Worm (Caenorhabditis elegans) whole organism, L4 larva: Measurements from ENCODE around the gene T25C12.3.

Source experiments
- F10B5.3 ChIP-seq: sonication (generic microtip); optimal IDR thresholded peaks from 2 replicates; lab custom pipeline; 2016; ENCODE audit warnings: mild to moderate bottlenecking, missing genetic modification characterization, missing compliant biosample characterization
- F37D6.2 ChIP-seq: sonication (generic microtip); optimal IDR thresholded peaks from 2 replicates; lab custom pipeline; 2016; ENCODE audit warnings: mild to moderate bottlenecking, missing genetic modification characterization, missing compliant biosample characterization
- F49E8.2 ChIP-seq: sonication (generic microtip); optimal IDR thresholded peaks from 2 replicates; lab custom pipeline; 2016; ENCODE audit warnings: missing compliant biosample characterization, mild to moderate bottlenecking, missing genetic modification characterization, borderline replicate concordance
- T20F7.1 ChIP-seq: fragments of 200-800 bp; sonication (Bioruptor generic); optimal IDR thresholded peaks from 2 replicates; lab custom pipeline; 2018; ENCODE audit warnings: mild to moderate bottlenecking, missing genetic modification characterization, missing compliant biosample characterization
- T26A8.4 ChIP-seq: fragments of 200-800 bp; sonication (Bioruptor generic); IDR thresholded peaks from 2 replicates; pipeline ENCODE4 v1.3.6; 2022; ENCODE audit warnings: missing genetic modification characterization, missing compliant biosample characterization
- Y48G9A.11 ChIP-seq: fragments of 200-800 bp; sonication (Bioruptor generic); IDR thresholded peaks from 2 replicates; pipeline ENCODE4 v1.3.6; 2022; ENCODE audit warnings: missing genetic modification reagents, missing genetic modification characterization, missing compliant biosample characterization
- ZK337.2 ChIP-seq: fragments of 200-800 bp; sonication (Bioruptor generic); IDR thresholded peaks from 2 replicates; pipeline ENCODE4 v1.3.6; 2022; ENCODE audit warnings: missing genetic modification reagents, missing genetic modification characterization, missing compliant biosample characterization
- ZK546.5 ChIP-seq, 2 experiments: sonication (generic microtip); optimal IDR thresholded peaks; 2 replicates each; lab custom pipeline; 2017; ENCODE audit warnings: missing biosample characterization in 2 of 2, missing genetic modification characterization in 2 of 2
- ama-1 ChIP-seq: fragments of 150-350 bp; optimal IDR thresholded peaks from 2 replicates; lab custom pipeline; 2014; ENCODE audit warnings: inconsistent platforms, mixed read lengths
- ceh-44 ChIP-seq: fragments of 200-800 bp; sonication (Bioruptor generic); IDR thresholded peaks from 2 replicates; pipeline ENCODE4 v1.3.6; 2022; ENCODE audit warnings: missing genetic modification reagents, missing genetic modification characterization, missing compliant biosample characterization
- ceh-82 ChIP-seq: sonication (generic microtip); optimal IDR thresholded peaks from 2 replicates; lab custom pipeline; 2017; ENCODE audit warnings: missing biosample characterization, missing genetic modification characterization
- daf-16 ChIP-seq, 3 experiments: sonication (generic microtip); optimal IDR thresholded peaks; 2 replicates each; lab custom pipeline; 2016 to 2017; ENCODE audit warnings: missing genetic modification characterization in 3 of 3, missing genetic modification reagents in 3 of 3, mild to moderate bottlenecking in 2 of 3, missing compliant biosample characterization in 2 of 3, missing biosample characterization in 1 of 3, moderate library complexity in 1 of 3
- dmd-6 ChIP-seq: fragments of 200-800 bp; sonication (Bioruptor generic); IDR thresholded peaks from 2 replicates; pipeline ENCODE4 v1.3.6; 2022; ENCODE audit warnings: missing genetic modification reagents, missing genetic modification characterization, missing compliant biosample characterization
- dmd-9 ChIP-seq: fragments of 200-800 bp; sonication (Bioruptor generic); IDR thresholded peaks from 2 replicates; pipeline ENCODE4 v1.3.6; 2022; ENCODE audit warnings: missing genetic modification reagents, missing genetic modification characterization, missing compliant biosample characterization
- dpl-1 ChIP-seq: fragments of 150-350 bp; optimal IDR thresholded peaks from 2 replicates; lab custom pipeline; 2014; ENCODE audit warnings: missing biosample characterization, missing genetic modification reagents, missing genetic modification characterization
- dve-1 ChIP-seq: sonication (generic microtip); optimal IDR thresholded peaks from 2 replicates; lab custom pipeline; 2017; ENCODE audit warnings: antibody characterized with exemption, mild to moderate bottlenecking, missing genetic modification characterization, missing compliant biosample characterization; ENCODE audit not compliant: insufficient read depth
- egl-27 ChIP-seq: sonication (generic microtip); optimal IDR thresholded peaks from 3 replicates; lab custom pipeline; 2017; ENCODE audit warnings: missing biosample characterization, missing genetic modification reagents, missing genetic modification characterization
- fos-1 ChIP-seq: fragments of 150-350 bp; optimal IDR thresholded peaks from 2 replicates; lab custom pipeline; 2014; ENCODE audit warnings: missing biosample characterization, missing genetic modification characterization
- gei-8 ChIP-seq: fragments of 200-800 bp; sonication (Bioruptor generic); optimal IDR thresholded peaks from 2 replicates; lab custom pipeline; 2018; ENCODE audit warnings: mild to moderate bottlenecking, missing genetic modification characterization, missing compliant biosample characterization
- hif-1 ChIP-seq, 2 experiments: sonication (generic microtip); optimal IDR thresholded peaks; 2 replicates each; lab custom pipeline; 2016 to 2017; ENCODE audit warnings: missing compliant biosample characterization in 2 of 2, missing genetic modification characterization in 2 of 2, missing genetic modification reagents in 2 of 2, missing genotype in 2 of 2, mild to moderate bottlenecking in 1 of 2
- lin-1 ChIP-seq: fragments of 200-800 bp; sonication (Bioruptor generic); IDR thresholded peaks from 2 replicates; pipeline ENCODE4 v1.3.6; 2022; ENCODE audit warnings: missing genetic modification reagents, missing genetic modification characterization, missing compliant biosample characterization
- lin-13 ChIP-seq: fragments of 150-350 bp; optimal IDR thresholded peaks from 2 replicates; lab custom pipeline; 2014; ENCODE audit warnings: missing biosample characterization, missing genetic modification reagents, missing genetic modification characterization
- lin-38 ChIP-seq: fragments of 200-800 bp; sonication (Bioruptor generic); IDR thresholded peaks from 2 replicates; pipeline ENCODE4 v1.3.6; 2022; ENCODE audit warnings: missing genetic modification reagents, missing genetic modification characterization, missing compliant biosample characterization
- lin-39 ChIP-seq: fragments of 150-350 bp; optimal IDR thresholded peaks from 2 replicates; lab custom pipeline; 2014; ENCODE audit warnings: missing biosample characterization, missing genetic modification reagents, missing genetic modification characterization
- lsy-2 ChIP-seq, 2 experiments: fragments of 150-350 bp in 1 of 2; sonication (generic microtip) in 1 of 2; optimal IDR thresholded peaks; 2 replicates each; lab custom pipeline; 2014 to 2017; ENCODE audit warnings: missing biosample characterization in 2 of 2, missing genetic modification characterization in 2 of 2
- mep-1 ChIP-seq: fragments of 150-350 bp; sonication (generic microtip); optimal IDR thresholded peaks from 3 replicates; lab custom pipeline; 2014; ENCODE audit warnings: missing biosample characterization, missing genetic modification characterization
- mxl-3 ChIP-seq: fragments of 200-800 bp; sonication (Bioruptor generic); optimal IDR thresholded peaks from 2 replicates; lab custom pipeline; 2018; ENCODE audit warnings: mild to moderate bottlenecking, missing genetic modification characterization, missing compliant biosample characterization
- nhr-10 ChIP-seq: fragments of 150-350 bp; optimal IDR thresholded peaks from 2 replicates; lab custom pipeline; 2014; ENCODE audit warnings: missing biosample characterization, missing genetic modification characterization
- nhr-237 ChIP-seq: sonication (generic microtip); optimal IDR thresholded peaks from 2 replicates; lab custom pipeline; 2017; ENCODE audit warnings: missing biosample characterization, missing genetic modification characterization
- nhr-28 ChIP-seq: fragments of 150-350 bp; optimal IDR thresholded peaks from 2 replicates; lab custom pipeline; 2014; ENCODE audit warnings: missing biosample characterization, missing genetic modification characterization
- nhr-41 ChIP-seq: fragments of 200-800 bp; sonication (Bioruptor generic); IDR thresholded peaks from 2 replicates; pipeline ENCODE4 v1.3.6; 2022; ENCODE audit warnings: missing genetic modification reagents, missing genetic modification characterization, missing compliant biosample characterization
- nhr-76 ChIP-seq: fragments of 150-350 bp; optimal IDR thresholded peaks from 2 replicates; lab custom pipeline; 2014; ENCODE audit warnings: missing biosample characterization, missing genetic modification characterization
- nhr-77 ChIP-seq: fragments of 150-350 bp; optimal IDR thresholded peaks from 2 replicates; lab custom pipeline; 2014; ENCODE audit warnings: missing biosample characterization, missing genetic modification characterization
- pha-4 ChIP-seq, 2 experiments: fragments of 150-350 bp in 1 of 2; fragments of 200-800 bp in 1 of 2; sonication (Bioruptor generic) in 1 of 2; IDR thresholded peaks in 1 of 2; optimal IDR thresholded peaks in 1 of 2; 2 replicates each; pipeline versions ENCODE4 v1.3.6 to Lab custom; 2014 to 2022; ENCODE audit warnings: missing genetic modification characterization in 2 of 2, missing genetic modification reagents in 2 of 2, missing biosample characterization in 1 of 2, missing compliant biosample characterization in 1 of 2
- php-3 ChIP-seq: fragments of 200-800 bp; sonication (Bioruptor generic); IDR thresholded peaks from 2 replicates; pipeline ENCODE4 v1.3.6; 2022; ENCODE audit warnings: missing genetic modification reagents, missing genetic modification characterization, missing compliant biosample characterization
- pqm-1 ChIP-seq: sonication (generic microtip); optimal IDR thresholded peaks from 2 replicates; lab custom pipeline; 2017; ENCODE audit warnings: missing biosample characterization, missing genetic modification characterization
- rbr-2 ChIP-seq: sonication (generic microtip); optimal IDR thresholded peaks from 2 replicates; lab custom pipeline; 2016; ENCODE audit warnings: missing genotype, missing genetic modification characterization, missing compliant biosample characterization
- skn-1 ChIP-seq: fragments of 150-350 bp; optimal IDR thresholded peaks from 2 replicates; lab custom pipeline; 2014; ENCODE audit warnings: missing biosample characterization, missing genetic modification characterization
- snpc-1.2 ChIP-seq: fragments of 200-800 bp; sonication (Bioruptor generic); IDR thresholded peaks from 2 replicates; pipeline ENCODE4 v1.3.6; 2022; ENCODE audit warnings: missing genetic modification reagents, missing genetic modification characterization, missing compliant biosample characterization
- snpc-4 ChIP-seq: fragments of 150-350 bp; optimal IDR thresholded peaks from 2 replicates; lab custom pipeline; 2014; ENCODE audit warnings: missing biosample characterization, missing genetic modification characterization
- spr-1 ChIP-seq: sonication (generic microtip); optimal IDR thresholded peaks from 2 replicates; lab custom pipeline; 2016; ENCODE audit warnings: mild to moderate bottlenecking, missing genetic modification characterization, missing compliant biosample characterization
- unc-39 ChIP-seq: sonication (generic microtip); optimal IDR thresholded peaks from 2 replicates; lab custom pipeline; 2017; ENCODE audit warnings: missing biosample characterization, missing genetic modification characterization
- unc-62 ChIP-seq, 3 experiments: fragments of 150-350 bp in 1 of 3; sonication (generic microtip); optimal IDR thresholded peaks in 2 of 3; peaks in 1 of 3; 1 replicate in 1 of 3; 2 replicates in 2 of 3; lab custom pipeline; 2014 to 2017; ENCODE audit warnings: missing biosample characterization in 3 of 3, missing genetic modification characterization in 3 of 3, missing genetic modification reagents in 3 of 3, missing genotype in 1 of 3
- zfp-2 ChIP-seq: sonication (generic microtip); optimal IDR thresholded peaks from 2 replicates; lab custom pipeline; 2016; ENCODE audit warnings: mild to moderate bottlenecking, missing genetic modification characterization, missing compliant biosample characterization
- ztf-7 ChIP-seq: fragments of 150-350 bp; optimal IDR thresholded peaks from 2 replicates; lab custom pipeline; 2014; ENCODE audit warnings: missing biosample characterization, missing genetic modification characterization

Gene T25C12.3

DNA sequence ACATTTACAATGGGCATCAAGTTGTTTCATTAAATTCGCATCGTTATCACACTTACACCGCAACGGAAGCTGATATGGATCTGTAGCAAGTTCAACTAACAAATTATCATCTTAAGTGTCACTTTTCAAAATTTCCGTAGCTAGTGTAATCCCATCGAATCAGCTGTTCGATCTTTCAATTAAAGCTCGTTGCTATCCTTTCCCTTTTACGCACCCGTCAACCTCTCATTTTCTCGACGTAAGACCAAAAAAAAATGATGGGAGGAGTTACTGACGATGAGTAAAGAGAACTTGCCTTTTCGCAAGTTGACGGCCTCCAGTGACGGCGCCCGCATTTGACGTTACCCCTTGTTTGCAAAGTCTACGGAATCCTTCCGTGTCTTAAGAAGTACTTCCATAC is 2.2 kb upstream of the T25C12.3 start, which contains the start of gene F29G6.1:
TSS of gene F29G6.1 (plus strand) at position 301 of the 400 bp plus-strand sequence.
- TF ChIP-seq mep-1 (tag; lab: Kevin White, UChicago) (no peak), fos-1 (tag; lab: Kevin White, UChicago) (no peak), nhr-10 (tag; lab: Kevin White, UChicago) (no peak), F10B5.3 (tag; lab: Kevin White, UChicago) (no peak), T20F7.1 (GFP tag; lab: Kevin White, UChicago) (no peak), unc-62 (GFP tag; optimal IDR thresholded peaks at IDR 0.05 in 1 of 2; lab: Kevin White, UChicago) (peak in 1 of 2 experiments; percentile 42), unc-62 (tag; optimal IDR thresholded peaks at IDR 0.05; lab: Kevin White, UChicago) (no peak), Y48G9A.11 (no peak), pha-4 (GFP tag; IDR thresholded peaks at IDR 0.05; lab: Robert Waterston, UW) (no peak), pha-4 (tag; optimal IDR thresholded peaks at IDR 0.05; lab: Kevin White, UChicago) (no peak), nhr-76 (no peak)
- TF ChIP-seq, all 104 proteins: peak for 1

ce11 chrX:11500589-11500988 is 790 bp upstream of the T25C12.3 start:
- TF ChIP-seq gei-8 (GFP tag; lab: Kevin White, UChicago) (no peak), pqm-1 (tag; lab: Kevin White, UChicago) (peak; percentile 48), dmd-6 (peak; percentile 41; the same call in 1 of the 2 replicates), nhr-28 (tag; lab: Kevin White, UChicago) (peak; percentile 69), hif-1 (tag; optimal IDR thresholded peaks at IDR 0.05; lab: Kevin White, UChicago) (no peak), php-3 (GFP tag; lab: Robert Waterston, UW) (0 out of 2 replicates have a peak, but pooled peaks have one; percentile 23), dve-1 (tag; lab: Kevin White, UChicago) (peak; percentile 39), mep-1 (tag; lab: Kevin White, UChicago) (peak; percentile 7), daf-16 (GFP tag; optimal IDR thresholded peaks at IDR 0.05; lab: Kevin White, UChicago) (no peak), daf-16 (tag; optimal IDR thresholded peaks at IDR 0.05; lab: Kevin White, UChicago) (peak; percentile 60), dpl-1 (GFP tag; lab: Kevin White, UChicago) (no peak)
- TF ChIP-seq, all 104 proteins: peak for 7

DNA sequence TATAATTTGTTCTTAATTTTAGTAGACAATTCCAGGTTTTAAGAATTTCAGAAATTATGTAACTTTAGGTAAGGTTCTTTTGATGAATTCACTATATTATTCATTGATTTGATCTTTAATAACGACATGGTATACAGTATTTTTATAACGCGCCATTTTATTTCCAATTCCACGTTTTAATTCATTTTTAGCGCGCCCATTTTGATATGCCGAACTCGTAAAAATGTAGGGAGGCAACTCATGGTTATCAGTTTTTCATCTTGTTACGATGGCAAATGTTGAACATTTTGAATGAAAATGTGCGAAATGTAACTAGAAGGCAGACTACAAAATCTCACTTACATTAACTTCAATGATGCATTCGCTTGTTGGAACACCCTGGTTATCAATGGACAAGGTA is 928 bp downstream of the T25C12.3 start:
- no peak for TF ChIP-seq daf-16 (GFP tag; optimal IDR thresholded peaks at IDR 0.05; lab: Kevin White, UChicago)
- peak; percentile 35 for TF ChIP-seq daf-16 (tag; optimal IDR thresholded peaks at IDR 0.05; lab: Kevin White, UChicago)
- no peak for TF ChIP-seq F37D6.2
- TF ChIP-seq hif-1 (tag; optimal IDR thresholded peaks at IDR 0.05; lab: Kevin White, UChicago): no peak
- TF ChIP-seq dve-1 (tag; lab: Kevin White, UChicago): peak; percentile 45
- no peak for TF ChIP-seq ama-1
- TF ChIP-seq mxl-3 (GFP tag; lab: Kevin White, UChicago): no peak
- TF ChIP-seq lsy-2 (tag; optimal IDR thresholded peaks at IDR 0.05; lab: Kevin White, UChicago): no peak
- no peak for TF ChIP-seq snpc-1.2
- no peak for TF ChIP-seq rbr-2 (tag; lab: Kevin White, UChicago)
- TF ChIP-seq dmd-6: peak; percentile 27; the same call in 1 of the 2 replicates
- no peak for TF ChIP-seq F49E8.2
- TF ChIP-seq unc-39 (tag; lab: Kevin White, UChicago): no peak
- no peak for TF ChIP-seq T26A8.4 (GFP tag; lab: Robert Waterston, UW)
- no peak for TF ChIP-seq lin-1
- TF ChIP-seq dmd-9: no peak
- TF ChIP-seq unc-62 (GFP tag; optimal IDR thresholded peaks at IDR 0.05 in 1 of 2; lab: Kevin White, UChicago): no peak
- no peak for TF ChIP-seq unc-62 (tag; optimal IDR thresholded peaks at IDR 0.05; lab: Kevin White, UChicago)
- no peak for TF ChIP-seq ceh-44
- no peak for TF ChIP-seq ceh-82
- peak; percentile 1 for TF ChIP-seq nhr-77 (tag; lab: Kevin White, UChicago)
- TF ChIP-seq nhr-41 (GFP tag; lab: Robert Waterston, UW): no peak
- TF ChIP-seq snpc-4 (tag; lab: Kevin White, UChicago): no peak
- TF ChIP-seq lin-38 (GFP tag; lab: Robert Waterston, UW): no peak
- no peak for TF ChIP-seq ztf-7 (tag; lab: Kevin White, UChicago)
- TF ChIP-seq lin-39: no peak
- no peak for TF ChIP-seq spr-1
- TF ChIP-seq ZK546.5 (tag; optimal IDR thresholded peaks at IDR 0.05; lab: Kevin White, UChicago): no peak
- TF ChIP-seq egl-27: no peak
- TF ChIP-seq skn-1 (tag; lab: Kevin White, UChicago): no peak
- no peak for TF ChIP-seq zfp-2
- TF ChIP-seq ZK337.2: no peak
- no peak for TF ChIP-seq Y48G9A.11
- TF ChIP-seq nhr-28 (tag; lab: Kevin White, UChicago): peak; percentile 88
- no peak for TF ChIP-seq nhr-237
- TF ChIP-seq nhr-76: no peak
- no peak for TF ChIP-seq lin-13
